Worm (Caenorhabditis elegans): ENCODE measurements around the gene F41C3.1.
A peak's percentile ranks its signal among the peaks of the same experiment; 100 is the strongest.

F41C3.1 gene

DNA sequence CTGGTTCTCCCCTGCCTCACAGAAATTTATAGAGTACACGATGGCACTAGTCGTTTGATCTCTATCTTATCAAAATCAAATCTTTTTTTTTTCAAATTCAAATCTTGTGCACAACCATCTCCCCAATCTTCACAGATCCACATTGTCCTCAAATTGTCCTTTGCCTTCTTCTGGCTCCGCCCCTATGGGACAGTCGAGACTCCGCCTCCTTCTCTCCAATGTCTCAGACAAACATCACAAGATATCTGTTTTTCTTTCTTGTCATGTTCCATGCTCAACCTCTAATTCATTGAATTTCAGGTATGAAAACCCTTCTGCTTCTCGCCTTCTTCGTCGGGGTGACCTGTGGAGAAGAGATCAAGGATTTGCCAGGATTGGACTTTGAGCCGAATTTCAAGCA lies 14.8 kb upstream of the F41C3.1 start, which contains the start of gene ctsa-1.1:
ctsa-1.1 (plus strand) TSS at position 301 of the 400 bp plus-strand sequence.
- TF ChIP-seq him-1 (tag; optimal IDR thresholded peaks at IDR 0.05) (no peak), W03F9.2 (tag; optimal IDR thresholded peaks at IDR 0.05) (no peak), dao-5 (tag; optimal IDR thresholded peaks at IDR 0.05) (no peak)

- peak; percentile 57 for TF ChIP-seq him-1 (tag; optimal IDR thresholded peaks at IDR 0.05)
- TF ChIP-seq W03F9.2 (tag; optimal IDR thresholded peaks at IDR 0.05): peak; percentile 86
- no peak for TF ChIP-seq dao-5 (tag; optimal IDR thresholded peaks at IDR 0.05)
These were observed 12.1 kb upstream of the F41C3.1 start, which contains the start of gene eas-1 for ce11 chrII:4739984-4740462. Gene eas-1 (plus strand): TSS chrII:4740412.

DNA sequence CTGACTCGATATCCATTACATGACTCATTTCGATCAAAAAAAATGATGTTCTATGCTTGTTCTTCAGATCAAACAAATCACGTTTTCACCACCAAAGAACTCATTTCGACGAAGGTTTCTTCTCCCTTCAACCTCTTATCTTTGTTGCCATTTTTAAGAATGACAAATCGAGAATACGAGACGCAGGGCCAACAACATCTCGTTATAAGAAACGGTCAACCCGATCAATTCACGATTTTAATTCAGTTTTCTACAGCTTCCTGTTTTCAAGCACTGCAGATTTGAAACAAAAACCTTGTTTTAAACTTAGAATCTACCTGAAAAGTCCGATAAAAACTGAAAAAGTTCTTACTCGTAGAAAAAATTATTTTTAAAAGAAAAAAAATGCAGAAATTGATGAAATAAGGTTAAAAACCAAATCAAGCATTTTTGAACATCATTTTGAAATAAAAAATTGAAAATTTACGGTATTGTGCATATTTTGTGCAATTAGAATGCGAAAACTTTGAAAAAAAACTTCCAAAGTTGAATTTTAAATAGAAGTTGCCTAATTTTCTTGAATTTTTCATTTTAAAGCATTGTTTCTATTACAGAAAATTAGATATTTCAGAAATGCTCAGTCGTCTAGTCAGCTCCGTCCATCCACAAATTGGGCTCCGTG lies 10.4 kb upstream of the F41C3.1 start, which contains the start of gene acs-11:
acs-11 (plus strand) TSS at position 611 of the 661 bp plus-strand sequence.
- TF ChIP-seq dao-5 (tag; optimal IDR thresholded peaks at IDR 0.05): no peak
- TF ChIP-seq W03F9.2 (tag; optimal IDR thresholded peaks at IDR 0.05): no peak
- TF ChIP-seq him-1 (tag; optimal IDR thresholded peaks at IDR 0.05): no peak

- TF ChIP-seq him-1 (tag; optimal IDR thresholded peaks at IDR 0.05): no peak
- no peak for TF ChIP-seq W03F9.2 (tag; optimal IDR thresholded peaks at IDR 0.05)
- TF ChIP-seq dao-5 (tag; optimal IDR thresholded peaks at IDR 0.05): no peak
These were observed 6.8 kb upstream of the F41C3.1 start for ce11 chrII:4745281-4745680.

DNA sequence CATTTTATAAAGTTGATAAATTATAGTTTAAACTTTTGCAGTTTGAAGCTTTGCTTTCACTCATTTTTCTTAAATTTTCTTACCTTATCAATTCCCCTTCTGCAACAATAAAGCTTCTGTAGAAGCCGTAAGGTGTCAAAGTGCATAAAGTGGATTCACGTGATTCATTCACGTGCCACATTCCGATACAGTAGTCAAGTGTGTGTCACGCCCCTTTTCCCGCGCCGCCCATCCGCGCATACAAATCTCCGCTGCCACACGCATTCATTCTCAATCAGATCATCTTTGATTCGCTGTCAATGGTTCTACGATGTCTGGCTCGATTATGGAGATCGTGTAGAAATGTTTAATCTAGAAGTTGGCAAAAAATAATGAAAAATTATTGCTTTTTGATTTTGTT lies 5.0 kb upstream of the F41C3.1 start:
- TF ChIP-seq dao-5 (tag; optimal IDR thresholded peaks at IDR 0.05): no peak

- TF ChIP-seq W03F9.2 (tag; optimal IDR thresholded peaks at IDR 0.05) (no peak), him-1 (tag; optimal IDR thresholded peaks at IDR 0.05) (no peak), dao-5 (tag; optimal IDR thresholded peaks at IDR 0.05) (no peak)
These were observed 4.4 kb upstream of the F41C3.1 start for ce11 chrII:4747697-4748096.

- TF ChIP-seq him-1 (tag; optimal IDR thresholded peaks at IDR 0.05) (no peak), dao-5 (tag; optimal IDR thresholded peaks at IDR 0.05) (no peak), W03F9.2 (tag; optimal IDR thresholded peaks at IDR 0.05) (no peak)
These were observed 3.7 kb upstream of the F41C3.1 start for ce11 chrII:4748374-4748773.

DNA sequence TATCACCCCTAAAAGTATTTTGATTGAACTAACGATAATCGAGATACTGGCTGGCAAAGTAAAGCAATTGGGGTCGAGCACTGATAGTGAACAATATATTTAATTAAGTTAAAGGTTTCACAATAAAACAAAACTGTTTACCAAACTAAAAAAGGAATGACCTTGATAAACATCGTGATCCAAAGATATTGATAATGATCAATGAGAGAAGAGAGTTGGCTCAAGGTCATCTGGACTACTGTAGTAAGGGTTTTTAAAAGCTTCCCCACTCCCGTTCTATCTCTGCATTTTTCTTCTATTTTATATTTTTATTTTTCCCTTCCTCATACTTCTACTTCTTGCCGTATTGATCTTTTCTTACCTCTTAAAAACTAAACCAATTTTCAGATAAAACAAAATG lies 2.5 kb upstream of the F41C3.1 start, which contains the start of gene F41C3.2:
F41C3.2 (plus strand) TSS at position 388 of the 400 bp plus-strand sequence.
- TF ChIP-seq him-1 (tag; optimal IDR thresholded peaks at IDR 0.05) (no peak), dao-5 (tag; optimal IDR thresholded peaks at IDR 0.05) (no peak), W03F9.2 (tag; optimal IDR thresholded peaks at IDR 0.05) (no peak)

DNA sequence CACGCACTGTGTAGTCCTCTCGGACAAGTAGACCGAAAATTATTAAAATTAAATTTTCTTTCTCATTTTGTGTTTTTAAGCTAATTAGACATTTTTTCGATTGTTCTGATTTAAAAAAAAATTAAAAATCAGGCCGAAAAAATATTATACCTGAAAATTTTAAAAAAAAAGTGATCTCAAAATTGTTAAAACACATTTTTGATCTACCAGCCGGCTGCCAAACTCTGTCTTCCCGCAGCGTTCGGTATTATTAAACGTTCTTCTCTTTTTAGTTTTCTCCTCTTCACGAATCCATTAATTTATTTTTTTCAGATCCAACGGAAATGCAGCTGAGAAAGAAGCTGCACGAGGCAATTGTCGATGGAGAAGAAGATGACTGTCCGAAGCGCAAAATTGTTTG lies 1.0 kb downstream of the F41C3.1 start, which contains the start of gene C27D9.1:
C27D9.1 (plus strand) TSS at position 281 of the 400 bp plus-strand sequence.
- no peak for TF ChIP-seq W03F9.2 (tag; optimal IDR thresholded peaks at IDR 0.05)
- TF ChIP-seq dao-5 (tag; optimal IDR thresholded peaks at IDR 0.05): no peak
- TF ChIP-seq him-1 (tag; optimal IDR thresholded peaks at IDR 0.05): no peak

DNA sequence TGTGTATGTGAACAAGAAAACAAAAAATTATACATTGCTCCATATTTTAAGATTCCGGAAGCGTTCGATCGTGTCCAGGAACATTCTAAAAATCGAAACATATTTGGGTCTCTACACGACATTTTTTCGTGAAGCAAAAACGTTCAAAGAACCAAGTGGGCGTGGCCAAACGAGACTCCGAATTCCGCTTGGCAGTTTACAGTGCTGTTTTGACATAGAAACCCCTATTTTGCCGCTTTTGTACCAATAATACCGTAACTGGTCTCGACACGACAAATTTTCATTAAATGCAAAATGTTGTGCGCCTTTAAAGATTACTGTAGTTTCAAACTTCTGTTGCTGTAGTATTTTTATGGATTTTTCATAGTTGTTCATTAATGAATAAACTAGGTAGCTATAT lies 3.5 kb downstream of the F41C3.1 start:
- no peak for TF ChIP-seq W03F9.2 (tag; optimal IDR thresholded peaks at IDR 0.05)
- no peak for TF ChIP-seq dao-5 (tag; optimal IDR thresholded peaks at IDR 0.05)
- TF ChIP-seq him-1 (tag; optimal IDR thresholded peaks at IDR 0.05): no peak

DNA sequence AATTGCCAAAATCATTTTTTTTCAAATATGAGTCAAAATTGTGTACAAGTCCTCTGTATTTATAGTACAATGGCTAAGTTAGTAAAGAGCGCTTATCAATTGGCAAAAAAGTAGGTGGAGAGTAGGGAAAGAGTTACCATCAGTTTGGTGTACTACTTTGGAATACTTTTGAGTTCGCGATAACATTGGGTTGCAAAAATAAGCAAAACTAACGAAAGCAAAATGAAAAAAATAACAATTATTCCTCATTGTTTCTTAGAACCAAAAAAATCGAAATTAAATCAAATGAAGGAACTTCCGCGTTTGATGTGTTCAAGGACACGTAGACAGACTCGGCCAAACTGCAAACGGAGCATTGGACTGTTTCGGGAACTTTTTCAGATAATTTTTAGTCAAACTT lies 4.6 kb downstream of the F41C3.1 start, which contains the start of gene C27D9.2:
C27D9.2 (minus strand) TSS at position 101 of the 400 bp plus-strand sequence.
- TF ChIP-seq dao-5 (tag; optimal IDR thresholded peaks at IDR 0.05) (no peak), him-1 (tag; optimal IDR thresholded peaks at IDR 0.05) (no peak), W03F9.2 (tag; optimal IDR thresholded peaks at IDR 0.05) (no peak)

DNA sequence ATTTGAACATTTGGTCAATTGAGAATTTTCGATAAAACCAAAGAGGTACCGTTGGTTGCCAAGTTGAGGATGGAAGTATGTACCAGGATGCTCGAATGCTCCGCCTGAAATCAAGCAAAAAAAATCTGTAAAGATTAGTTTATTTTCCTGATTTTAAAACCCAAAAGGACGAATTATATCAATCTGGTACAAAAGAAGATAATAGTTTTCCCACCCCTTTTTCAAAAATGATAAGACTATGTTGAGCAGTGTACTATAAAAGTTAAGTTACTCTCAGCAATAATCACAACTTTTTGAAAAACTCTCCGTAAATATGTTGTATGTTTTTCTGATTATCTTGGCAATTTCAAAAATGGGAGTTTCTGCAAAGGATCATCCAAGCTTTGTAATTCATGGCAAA lies 6.4 kb downstream of the F41C3.1 start, which contains the start of gene F26G1.3:
F26G1.3 (plus strand) TSS at position 301 of the 400 bp plus-strand sequence.
- TF ChIP-seq dao-5 (tag; optimal IDR thresholded peaks at IDR 0.05): no peak
- TF ChIP-seq him-1 (tag; optimal IDR thresholded peaks at IDR 0.05): no peak
- no peak for TF ChIP-seq W03F9.2 (tag; optimal IDR thresholded peaks at IDR 0.05)

- no peak for TF ChIP-seq him-1 (tag; optimal IDR thresholded peaks at IDR 0.05)
- no peak for TF ChIP-seq W03F9.2 (tag; optimal IDR thresholded peaks at IDR 0.05)
- TF ChIP-seq dao-5 (tag; optimal IDR thresholded peaks at IDR 0.05): no peak
These were observed 7.7 kb downstream of the F41C3.1 start for ce11 chrII:4759835-4760234.

- TF ChIP-seq dao-5 (tag; optimal IDR thresholded peaks at IDR 0.05) (no peak), him-1 (tag; optimal IDR thresholded peaks at IDR 0.05) (no peak), W03F9.2 (tag; optimal IDR thresholded peaks at IDR 0.05) (no peak)
These were observed 8.9 kb downstream of the F41C3.1 start for ce11 chrII:4761020-4761419.
